Worm (Caenorhabditis elegans) whole organism, L3 larva: Measurements from ENCODE around the gene djr-1.2.

ENCODE experiments used
- ZK546.5 ChIP-seq: sonication (generic microtip); optimal IDR thresholded peaks from 2 replicates; lab custom pipeline; 2017; ENCODE audit warnings: missing biosample characterization, missing genetic modification characterization
- egl-27 ChIP-seq: sonication (generic microtip); optimal IDR thresholded peaks from 4 replicates; lab custom pipeline; 2017; ENCODE audit warnings: missing biosample characterization, missing genetic modification reagents, missing genetic modification characterization
- elt-3 ChIP-seq, 3 experiments: fragments of 150-350 bp in 1 of 3; sonication (generic microtip) in 2 of 3; optimal IDR thresholded peaks; 2 replicates in 2 of 3; 4 replicates in 1 of 3; lab custom pipeline; 2014 to 2017; ENCODE audit warnings: missing biosample characterization in 3 of 3, missing genetic modification characterization in 3 of 3
- lin-39 ChIP-seq: fragments of 150-350 bp; optimal IDR thresholded peaks from 2 replicates; lab custom pipeline; 2018; ENCODE audit warnings: missing biosample characterization, missing genetic modification reagents, missing genetic modification characterization
- nhr-12 ChIP-seq: fragments of 150-350 bp; optimal IDR thresholded peaks from 2 replicates; lab custom pipeline; 2014; ENCODE audit warnings: missing biosample characterization, missing genetic modification characterization
- nhr-237 ChIP-seq: fragments of 150-350 bp; optimal IDR thresholded peaks from 2 replicates; lab custom pipeline; 2014; ENCODE audit warnings: missing biosample characterization, missing genetic modification characterization
- nhr-25 ChIP-seq: sonication (generic microtip); optimal IDR thresholded peaks from 2 replicates; lab custom pipeline; 2017; ENCODE audit warnings: missing biosample characterization, missing genetic modification characterization
- nhr-28 ChIP-seq: fragments of 150-350 bp; optimal IDR thresholded peaks from 2 replicates; lab custom pipeline; 2014; ENCODE audit warnings: missing biosample characterization, missing genetic modification characterization
- nhr-67 ChIP-seq: fragments of 150-350 bp; optimal IDR thresholded peaks from 2 replicates; lab custom pipeline; 2014; ENCODE audit warnings: missing biosample characterization, missing genetic modification characterization
- snpc-4 ChIP-seq: fragments of 150-350 bp; optimal IDR thresholded peaks from 2 replicates; lab custom pipeline; 2014; ENCODE audit warnings: missing biosample characterization, missing genetic modification characterization
- tbx-2 ChIP-seq: sonication (generic microtip); optimal IDR thresholded peaks from 2 replicates; lab custom pipeline; 2016; ENCODE audit warnings: mild to moderate bottlenecking, missing genetic modification characterization, missing compliant biosample characterization
- zag-1 ChIP-seq: fragments of 150-350 bp; optimal IDR thresholded peaks from 2 replicates; lab custom pipeline; 2014; ENCODE audit warnings: missing biosample characterization, missing genetic modification characterization

- TF ChIP-seq tbx-2 (tag; lab: Kevin White, UChicago) (no peak), snpc-4 (tag; lab: Kevin White, UChicago) (no peak), nhr-12 (tag; lab: Kevin White, UChicago) (no peak), ZK546.5 (tag; lab: Kevin White, UChicago) (no peak), zag-1 (tag; lab: Kevin White, UChicago) (no peak), nhr-28 (tag; lab: Kevin White, UChicago) (no peak), nhr-25 (tag; lab: Kevin White, UChicago) (no peak), lin-39 (tag; lab: Kevin White, UChicago) (no peak), egl-27 (no peak), nhr-237 (tag; lab: Kevin White, UChicago) (no peak), elt-3 (tag; optimal IDR thresholded peaks at IDR 0.05; lab: Kevin White, UChicago) (no peak), nhr-67 (tag; lab: Kevin White, UChicago) (no peak)
Observed at ce11 chrV:4019188-4019587, 35.7 kb downstream of the djr-1.2 start, which contains the start of gene K09D9.3.
